Worm (Caenorhabditis elegans) whole organism, young adult: ENCODE measurements around the gene T19D12.4.
"Not testable (repeated sequence)": the region's sequence is repeated elsewhere in the genome, so short reads cannot be mapped to it uniquely, and the experiment has no call there.

Experiments used
- F22D6.2 ChIP-seq: sonication (generic microtip); optimal IDR thresholded peaks from 2 replicates; lab custom pipeline; 2016; ENCODE audit warnings: mild to moderate bottlenecking, missing genetic modification characterization, missing compliant biosample characterization
- F23B12.7 ChIP-seq: sonication (generic microtip); optimal IDR thresholded peaks from 2 replicates; lab custom pipeline; 2017; ENCODE audit warnings: missing genetic modification characterization, mild to moderate bottlenecking, missing compliant biosample characterization, antibody characterized with exemption, moderate library complexity; ENCODE audit not compliant: insufficient read depth
- F33H1.4 ChIP-seq: fragments of 200-800 bp; sonication (Bioruptor generic); IDR thresholded peaks from 2 replicates; pipeline ENCODE4 v1.3.6; 2022; ENCODE audit warnings: missing genetic modification reagents, missing genetic modification characterization, missing compliant biosample characterization
- F49E8.2 ChIP-seq: sonication (generic microtip); optimal IDR thresholded peaks from 3 replicates; lab custom pipeline; 2017; ENCODE audit warnings: missing genetic modification characterization, mild to moderate bottlenecking, missing compliant biosample characterization, antibody characterized with exemption, moderate library complexity; ENCODE audit not compliant: insufficient read depth
- F52B5.7 ChIP-seq: sonication (generic microtip); optimal IDR thresholded peaks from 2 replicates; lab custom pipeline; 2016; ENCODE audit warnings: mild to moderate bottlenecking, missing genetic modification characterization, missing compliant biosample characterization
- Y53F4B.3 ChIP-seq: fragments of 200-800 bp; sonication (Bioruptor generic); IDR thresholded peaks from 2 replicates; pipeline ENCODE4 v1.3.6; 2022; ENCODE audit warnings: missing genetic modification reagents, missing genetic modification characterization, missing compliant biosample characterization
- Y53G8AR.9 ChIP-seq: fragments of 200-800 bp; sonication (Bioruptor generic); conservative IDR thresholded peaks from 2 replicates; pipeline ENCODE4 v1.3.6; 2022; ENCODE audit warnings: missing genetic modification reagents, missing genetic modification characterization, missing compliant biosample characterization
- Y56A3A.18 ChIP-seq: fragments of 200-800 bp; sonication (Bioruptor generic); IDR thresholded peaks from 2 replicates; pipeline ENCODE4 v1.3.6; 2022; ENCODE audit warnings: missing genetic modification reagents, missing genetic modification characterization, missing compliant biosample characterization
- Y79H2A.3 ChIP-seq: fragments of 200-800 bp; sonication (Bioruptor generic); conservative IDR thresholded peaks from 2 replicates; pipeline ENCODE4 v1.3.6; 2022; ENCODE audit warnings: missing genetic modification reagents, missing genetic modification characterization, missing compliant biosample characterization
- ZK185.1 ChIP-seq: sonication (generic microtip); optimal IDR thresholded peaks from 2 replicates; lab custom pipeline; 2016; ENCODE audit warnings: mild to moderate bottlenecking, missing genetic modification characterization, missing compliant biosample characterization; ENCODE audit not compliant: poor library complexity, severe bottlenecking
- aptf-3 ChIP-seq: fragments of 200-800 bp; sonication (Bioruptor generic); IDR thresholded peaks from 2 replicates; pipeline ENCODE4 v1.3.6; 2022; ENCODE audit warnings: missing genetic modification characterization, missing compliant biosample characterization
- ceh-100 ChIP-seq: fragments of 200-800 bp; sonication (Bioruptor generic); IDR thresholded peaks from 2 replicates; pipeline ENCODE4 v1.3.6; 2022; ENCODE audit warnings: missing genetic modification reagents, missing genetic modification characterization, missing compliant biosample characterization
- ceh-27 ChIP-seq: fragments of 200-800 bp; sonication (Bioruptor generic); optimal IDR thresholded peaks from 2 replicates; lab custom pipeline; 2018; ENCODE audit warnings: mild to moderate bottlenecking, missing genetic modification characterization, moderate library complexity, missing compliant biosample characterization
- ceh-58 ChIP-seq: fragments of 200-800 bp; sonication (Bioruptor generic); IDR thresholded peaks from 2 replicates; pipeline ENCODE4 v1.3.6; 2022; ENCODE audit warnings: missing genetic modification characterization, missing compliant biosample characterization
- dpl-1 ChIP-seq: fragments of 150-350 bp; optimal IDR thresholded peaks from 2 replicates; lab custom pipeline; 2014; ENCODE audit warnings: missing biosample characterization, missing genetic modification reagents, missing genetic modification characterization
- fkh-3 ChIP-seq: sonication (generic microtip); optimal IDR thresholded peaks from 2 replicates; lab custom pipeline; 2016; ENCODE audit warnings: mild to moderate bottlenecking, missing genetic modification characterization, missing compliant biosample characterization
- him-1 ChIP-seq: sonication (generic microtip); optimal IDR thresholded peaks from 2 replicates; lab custom pipeline; 2016; ENCODE audit warnings: missing genotype, missing genetic modification reagents, missing genetic modification characterization, missing compliant biosample characterization
- hmg-1.2 ChIP-seq: fragments of 200-800 bp; sonication (Bioruptor generic); IDR thresholded peaks from 2 replicates; pipeline ENCODE4 v1.3.6; 2022; ENCODE audit warnings: missing genetic modification reagents, missing genetic modification characterization, missing compliant biosample characterization
- let-526 ChIP-seq: fragments of 200-800 bp; sonication (Bioruptor generic); IDR thresholded peaks from 2 replicates; pipeline ENCODE4 v1.3.6; 2022; ENCODE audit warnings: missing genetic modification reagents, missing genetic modification characterization, missing compliant biosample characterization
- lin-40 ChIP-seq: sonication (generic microtip); optimal IDR thresholded peaks from 2 replicates; lab custom pipeline; 2016; ENCODE audit warnings: missing genetic modification characterization, mild to moderate bottlenecking, missing compliant biosample characterization, missing genotype, missing genetic modification reagents
- madf-10 ChIP-seq: sonication (generic microtip); optimal IDR thresholded peaks from 2 replicates; lab custom pipeline; 2016; ENCODE audit warnings: mild to moderate bottlenecking, missing genetic modification characterization, missing compliant biosample characterization
- madf-8 ChIP-seq: fragments of 200-800 bp; sonication (Bioruptor generic); conservative IDR thresholded peaks from 2 replicates; pipeline ENCODE4 v1.3.6; 2022; ENCODE audit warnings: missing genetic modification reagents, missing genetic modification characterization, missing compliant biosample characterization
- mel-28 ChIP-seq: sonication (generic microtip); optimal IDR thresholded peaks from 2 replicates; lab custom pipeline; 2016; ENCODE audit warnings: borderline replicate concordance, mild to moderate bottlenecking, missing genetic modification characterization, missing compliant biosample characterization
- mxl-1 ChIP-seq: sonication (generic microtip); optimal IDR thresholded peaks from 2 replicates; lab custom pipeline; 2016; ENCODE audit warnings: missing genetic modification characterization, missing compliant biosample characterization
- nhr-179 ChIP-seq: sonication (generic microtip); optimal IDR thresholded peaks from 2 replicates; lab custom pipeline; 2016; ENCODE audit warnings: mild to moderate bottlenecking, missing genetic modification characterization, missing compliant biosample characterization
- nhr-80 ChIP-seq: sonication (generic microtip); optimal IDR thresholded peaks from 2 replicates; lab custom pipeline; 2016; ENCODE audit warnings: missing genetic modification characterization, missing compliant biosample characterization
- pha-4 ChIP-seq: fragments of 150-350 bp; sonication (generic microtip); optimal IDR thresholded peaks from 2 replicates; lab custom pipeline; 2014; ENCODE audit warnings: missing biosample characterization, missing genetic modification reagents, missing genetic modification characterization
- tbp1 ChIP-seq: fragments of 200-800 bp; sonication (Bioruptor generic); optimal IDR thresholded peaks from 2 replicates; lab custom pipeline; 2018; ENCODE audit warnings: mild to moderate bottlenecking, missing genetic modification characterization, missing compliant biosample characterization
- tbx-9 ChIP-seq: sonication (generic microtip); optimal IDR thresholded peaks from 2 replicates; lab custom pipeline; 2016; ENCODE audit warnings: borderline replicate concordance, missing genetic modification characterization, inconsistent platforms, missing compliant biosample characterization
- unc-62 ChIP-seq: fragments of 150-350 bp; optimal IDR thresholded peaks from 2 replicates; lab custom pipeline; 2014; ENCODE audit warnings: missing biosample characterization, missing genetic modification reagents, missing genetic modification characterization
- ztf-25 ChIP-seq: fragments of 200-800 bp; sonication (Bioruptor generic); IDR thresholded peaks from 2 replicates; pipeline ENCODE4 v1.3.6; 2022; ENCODE audit warnings: missing genetic modification reagents, missing genetic modification characterization, missing compliant biosample characterization
- ztf-28 ChIP-seq: fragments of 200-800 bp; sonication (Bioruptor generic); IDR thresholded peaks from 2 replicates; pipeline ENCODE4 v1.3.6; 2022; ENCODE audit warnings: missing genetic modification reagents, missing genetic modification characterization, missing compliant biosample characterization

Gene T19D12.4

DNA sequence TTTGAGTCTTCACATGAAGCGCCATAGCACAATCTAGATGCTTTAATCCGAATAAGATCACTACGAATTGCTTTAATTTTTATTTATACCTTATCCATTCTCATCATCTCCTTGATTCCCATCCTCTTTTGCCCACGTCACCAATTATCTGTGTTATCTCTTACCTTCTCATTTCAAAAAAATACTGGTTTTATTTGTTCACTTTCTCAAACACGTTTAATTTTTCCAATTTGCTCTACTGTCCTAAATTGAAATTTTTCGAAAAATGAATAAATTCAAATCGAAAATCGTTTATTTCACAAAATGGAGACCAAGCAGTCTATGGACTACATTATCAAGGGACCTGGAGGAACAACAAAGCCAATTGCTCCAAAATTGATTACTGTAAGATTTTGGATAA is 9.0 kb upstream of the T19D12.4 start, which contains the start of gene F54H5.3:
F54H5.3 (plus strand) TSS at position 301 of the 400 bp plus-strand sequence.
- no peak for TF ChIP-seq aptf-3
- no peak for TF ChIP-seq ztf-28
- no peak for TF ChIP-seq tbx-9 (tag; lab: Kevin White, UChicago)
- no peak for TF ChIP-seq Y53F4B.3 (GFP tag; lab: Robert Waterston, UW)
- no peak for TF ChIP-seq ceh-100
- TF ChIP-seq hmg-1.2 = no peak
- TF ChIP-seq ceh-27 (GFP tag; lab: Kevin White, UChicago) = no peak
- no peak for TF ChIP-seq Y79H2A.3 (GFP tag; lab: Robert Waterston, UW)
- no peak for TF ChIP-seq nhr-179 (tag; lab: Kevin White, UChicago)
- TF ChIP-seq F33H1.4 (GFP tag; lab: Robert Waterston, UW) = no peak
- TF ChIP-seq him-1 (tag; lab: Kevin White, UChicago) = no peak
- TF ChIP-seq F49E8.2 (tag; lab: Kevin White, UChicago) = no peak

DNA sequence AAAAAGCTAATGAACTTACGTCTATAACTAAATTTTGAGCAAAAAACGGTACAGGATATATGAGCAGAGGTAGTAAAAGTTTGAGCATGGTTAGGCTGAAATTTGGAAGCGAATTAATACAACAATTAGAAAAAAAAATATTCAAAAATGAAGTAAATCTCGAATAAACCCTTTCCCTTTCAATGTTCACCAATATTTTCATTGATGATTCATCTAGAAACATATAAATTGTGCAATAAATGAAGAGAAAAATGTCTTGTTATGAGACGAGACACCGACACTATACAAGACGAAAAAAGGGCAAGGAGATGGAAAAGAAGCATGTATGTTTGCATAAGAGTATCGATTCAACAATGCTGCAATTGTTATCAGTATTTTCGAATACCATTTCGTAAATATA is 5.6 kb upstream of the T19D12.4 start, which contains the start of gene F54H5.14:
F54H5.14 (minus strand) TSS at position 101 of the 400 bp plus-strand sequence.
- TF ChIP-seq pha-4 (tag; lab: Kevin White, UChicago) (no peak), nhr-80 (peak; percentile 0), lin-40 (tag; lab: Kevin White, UChicago) (no peak), dpl-1 (no peak), tbp1 (GFP tag; lab: Kevin White, UChicago) (no peak)

DNA sequence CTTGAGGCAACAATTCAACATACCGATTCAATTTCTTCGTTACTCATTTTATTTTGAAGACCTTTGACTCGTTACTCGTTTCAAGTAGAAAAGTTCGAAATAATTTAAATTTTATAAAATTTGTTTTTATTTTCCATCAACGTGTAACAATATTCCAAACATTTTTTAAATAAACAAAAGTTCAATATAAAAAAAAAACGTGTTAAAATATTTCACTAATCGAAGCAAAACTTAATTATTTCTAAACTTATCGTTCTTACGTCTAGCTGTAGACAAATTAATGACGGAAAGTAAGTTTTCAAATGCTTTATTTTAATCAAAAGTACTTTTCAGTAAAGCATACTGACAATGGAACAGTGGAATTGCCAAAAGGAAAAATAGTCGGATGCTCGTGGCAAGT is 3.7 kb upstream of the T19D12.4 start, which contains the start of the genes F54H5.5 and F54H5.2:
F54H5.5 (minus strand) TSS at position 101 of the 400 bp plus-strand sequence.
F54H5.2 (plus strand) TSS at position 303 of the 400 bp plus-strand sequence.
- not testable (repeated sequence) for TF ChIP-seq Y79H2A.3 (GFP tag; lab: Robert Waterston, UW); ceh-58; Y53F4B.3 (GFP tag; lab: Robert Waterston, UW)

DNA sequence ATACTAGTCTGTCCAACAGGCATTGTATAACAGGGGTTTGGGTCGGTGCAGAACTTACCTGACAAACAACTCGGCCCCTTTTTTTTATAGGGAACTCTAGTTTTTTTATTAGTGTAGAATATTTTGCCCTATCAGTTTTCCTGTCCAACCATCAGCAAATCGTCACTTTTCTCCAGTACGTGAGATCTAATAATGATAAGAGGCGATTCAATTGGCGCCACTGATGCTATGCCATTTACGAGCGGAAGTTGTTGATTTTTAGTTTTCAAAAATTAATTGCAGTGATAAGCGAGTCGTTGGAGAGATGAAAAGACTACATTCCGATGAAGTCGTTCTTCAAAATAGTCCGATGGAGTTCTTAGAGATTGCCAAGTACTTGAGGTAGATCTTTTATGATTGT is 2.5 kb upstream of the T19D12.4 start:
- TF ChIP-seq madf-8 (GFP tag; lab: Robert Waterston, UW) (no peak), nhr-80 (peak; percentile 28)

DNA sequence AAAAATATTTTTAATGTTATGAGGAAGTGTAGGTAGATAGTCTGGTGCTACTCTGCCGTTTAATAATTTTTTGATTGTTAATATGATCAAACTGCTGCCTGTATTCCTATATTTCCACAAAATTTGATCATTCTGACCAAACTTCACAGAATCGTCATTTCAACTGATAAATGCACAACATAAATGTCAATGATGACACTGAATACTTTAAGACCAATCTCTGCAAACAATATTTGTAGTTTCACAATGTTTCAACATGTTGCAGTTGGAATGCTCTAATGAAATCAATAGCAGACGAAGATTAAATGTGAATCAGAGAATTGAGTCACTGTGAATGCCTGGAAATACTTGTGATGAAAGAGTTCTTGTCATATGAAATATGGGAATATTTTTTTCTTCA is 1.1 kb upstream of the T19D12.4 start:
- TF ChIP-seq unc-62 (GFP tag; lab: Kevin White, UChicago) (peak; percentile 88), mxl-1 (no peak), ZK185.1 (tag; lab: Kevin White, UChicago) (no peak), fkh-3 (tag; lab: Kevin White, UChicago) (no peak), nhr-80 (peak; percentile 1)
- TF ChIP-seq, all 124 proteins: peak for 2

DNA sequence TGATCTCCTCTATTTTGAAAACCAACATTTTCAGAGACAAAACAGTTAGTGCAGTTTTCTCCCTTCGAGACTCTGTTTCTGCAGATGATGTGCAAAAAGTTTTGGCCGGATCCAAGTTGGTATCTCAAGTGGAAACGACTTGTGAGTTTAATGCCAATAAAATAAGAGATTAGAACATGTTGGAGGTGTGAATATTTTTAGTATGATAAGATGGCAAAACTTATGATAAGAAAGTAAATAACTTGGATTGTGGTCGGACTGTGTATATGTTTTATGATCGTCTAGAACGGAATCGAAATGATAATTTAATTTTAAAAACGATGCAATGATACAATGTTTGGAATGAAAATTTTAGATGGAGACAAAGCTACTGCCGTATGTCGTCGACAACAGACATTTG is 1.1 kb downstream of the T19D12.4 start:
- TF ChIP-seq ZK185.1 (tag; lab: Kevin White, UChicago) (no peak), F22D6.2 (no peak), Y53G8AR.9 (GFP tag; lab: Robert Waterston, UW) (no peak), F52B5.7 (no peak), Y56A3A.18 (GFP tag; lab: Robert Waterston, UW) (no peak), F23B12.7 (tag; lab: Kevin White, UChicago) (no peak), let-526 (GFP tag; lab: Robert Waterston, UW) (no peak), ztf-25 (no peak), mel-28 (tag; lab: Kevin White, UChicago) (no peak), madf-10 (no peak), unc-62 (GFP tag; lab: Kevin White, UChicago) (no peak), tbp1 (GFP tag; lab: Kevin White, UChicago) (no peak)
